Fruit fly (Drosophila melanogaster): ENCODE data around the gene CG7453.

The CG7453 gene

DNA sequence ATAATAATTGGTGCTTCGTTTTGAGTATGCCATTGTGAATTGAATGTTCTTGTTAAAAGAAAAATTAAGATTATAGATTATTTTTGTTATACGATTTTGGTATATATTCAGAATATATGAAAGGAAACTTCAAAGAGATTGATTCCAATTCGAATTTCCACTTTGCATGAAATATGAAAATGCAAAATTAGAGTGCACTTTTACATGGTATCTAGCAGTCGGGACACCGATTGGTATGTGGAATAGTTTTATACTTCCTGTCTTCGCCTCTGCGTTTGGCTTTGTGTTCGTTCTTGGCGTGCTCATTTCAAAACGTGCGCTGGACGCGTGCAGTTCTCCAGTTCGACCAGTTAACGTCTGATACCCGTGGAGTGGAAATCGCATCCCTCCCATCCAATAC is 3.1 kb downstream of the CG7453 start, which contains the start of gene CG33253 (continued):
- TF ChIP-seq grau (tag; optimal IDR thresholded peaks at IDR 0.05) (no peak), caup (GFP tag; optimal IDR thresholded peaks at IDR 0.05; ENCODE audit: severe bottlenecking) (no peak), bcd (GFP tag; optimal IDR thresholded peaks at IDR 0.05) (no peak), CG17328 (GFP tag; IDR thresholded peaks at IDR 0.05) (no peak), gsb-n (tag; optimal IDR thresholded peaks at IDR 0.05) (no peak), CG8924 (tag; optimal IDR thresholded peaks at IDR 0.05) (no peak), CG2202 (tag; optimal IDR thresholded peaks at IDR 0.05) (no peak), pho (GFP tag; optimal IDR thresholded peaks at IDR 0.05) (no peak), CG8290 (GFP tag; optimal IDR thresholded peaks at IDR 0.05) (no peak), CG8290 (tag; optimal IDR thresholded peaks at IDR 0.05) (no peak), wek (GFP tag; optimal IDR thresholded peaks at IDR 0.05) (no peak), Hey (tag; optimal IDR thresholded peaks at IDR 0.05) (no peak), CG17829 (tag; optimal IDR thresholded peaks at IDR 0.05) (peak; percentile 2), CG17361 (GFP tag; IDR thresholded peaks at IDR 0.05) (peak; percentile 45; the same call in 1 of the 3 replicates), ap (GFP tag; IDR thresholded peaks at IDR 0.05) (no peak), bbx (GFP tag; IDR thresholded peaks at IDR 0.05; ENCODE audit: partially characterized antibody) (no peak), CG10431 (GFP tag; optimal IDR thresholded peaks at IDR 0.05) (no peak), Dip2 (GFP tag; IDR thresholded peaks at IDR 0.05) (no peak), D19B (GFP tag; optimal IDR thresholded peaks at IDR 0.05) (peak; percentile 27), seq (GFP tag; IDR thresholded peaks at IDR 0.05) (no peak), CG7745 (tag; optimal IDR thresholded peaks at IDR 0.05) (no peak), CG6254 (GFP tag; optimal IDR thresholded peaks at IDR 0.05) (no peak), CG11247 (GFP tag; IDR thresholded peaks at IDR 0.05) (no peak), CG14710 (tag; optimal IDR thresholded peaks at IDR 0.05) (no peak), scrt (GFP tag; optimal IDR thresholded peaks at IDR 0.05) (no peak), CG3281 (GFP tag; optimal IDR thresholded peaks at IDR 0.05) (no peak), CG11723 (GFP tag; optimal IDR thresholded peaks at IDR 0.05) (no peak), CG13424 (tag; optimal IDR thresholded peaks at IDR 0.05) (no peak), wor (GFP tag; IDR thresholded peaks at IDR 0.05) (no peak), CG16863 (GFP tag; optimal IDR thresholded peaks at IDR 0.05) (no peak), CG18619 (GFP tag; optimal IDR thresholded peaks at IDR 0.05) (no peak), CG3163 (GFP tag; optimal IDR thresholded peaks at IDR 0.05) (no peak), CG3065 (GFP tag; optimal IDR thresholded peaks at IDR 0.05) (no peak), bab2 (GFP tag; optimal IDR thresholded peaks at IDR 0.05) (no peak), Taf1 (GFP tag; IDR thresholded peaks at IDR 0.05) (no peak), CG6654 (GFP tag; optimal IDR thresholded peaks at IDR 0.05) (no peak), zen (tag; optimal IDR thresholded peaks at IDR 0.05) (no peak)

DNA sequence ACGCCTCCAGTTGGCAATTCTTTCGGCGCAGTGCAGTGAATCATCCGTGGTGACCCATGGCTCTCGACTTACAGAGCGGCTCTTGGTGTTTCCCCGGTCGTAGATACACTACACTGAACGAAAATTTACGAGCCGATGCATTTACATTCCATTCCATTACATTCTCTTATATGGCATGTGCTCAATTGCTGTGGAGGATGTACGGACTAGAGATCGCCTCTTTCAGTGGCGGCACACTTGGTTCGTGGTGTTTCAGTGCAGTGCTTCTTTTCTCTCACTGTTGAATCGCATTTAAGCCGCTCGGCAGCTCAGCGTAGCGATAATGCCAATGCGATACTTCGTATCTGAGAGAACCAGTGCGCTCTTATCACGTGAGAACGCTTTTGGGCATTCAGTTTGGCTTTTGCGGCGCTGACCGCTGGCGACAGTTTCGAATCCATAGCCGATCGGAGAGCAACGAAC is 7.7 kb downstream of the CG7453 start, which contains the start of gene Mec2:
TSS of gene Mec2 (plus strand) at position 412 of the 462 bp plus-strand sequence.
- TF ChIP-seq CG32772 (GFP tag; IDR thresholded peaks at IDR 0.05) = no peak
- TF ChIP-seq CG3847 (GFP tag; IDR thresholded peaks at IDR 0.05) = peak; percentile 39; the same call in 1 of the 2 replicates
- no peak for TF ChIP-seq CG10565 (GFP tag; optimal IDR thresholded peaks at IDR 0.05)
- TF ChIP-seq Stat92E (GFP tag; optimal IDR thresholded peaks at IDR 0.05) = no peak
- TF ChIP-seq CG9437 (GFP tag; optimal IDR thresholded peaks at IDR 0.05) = peak; percentile 26
- TF ChIP-seq CG14860 (GFP tag; IDR thresholded peaks at IDR 0.05; ENCODE audit: partially characterized antibody) = no peak
- TF ChIP-seq HLH54F (GFP tag; optimal IDR thresholded peaks at IDR 0.05) = peak; percentile 10
- no peak for TF ChIP-seq CG16813 (GFP tag; IDR thresholded peaks at IDR 0.05; ENCODE audit: partially characterized antibody)
- TF ChIP-seq Hmr (GFP tag; optimal IDR thresholded peaks at IDR 0.05) = no peak
- TF ChIP-seq CG9727 (GFP tag; optimal IDR thresholded peaks at IDR 0.05) = peak; percentile 31
- TF ChIP-seq CG12219 (GFP tag; optimal IDR thresholded peaks at IDR 0.05) = peak; percentile 49
- 0 out of 4 replicates have a peak, but pooled peaks have one; percentile 53 for TF ChIP-seq chinmo (GFP tag; IDR thresholded peaks at IDR 0.05; ENCODE audit: partially characterized antibody)
- TF ChIP-seq CG34422 (GFP tag; IDR thresholded peaks at IDR 0.05) = peak; percentile 32; the same call in 1 of the 3 replicates
- no peak for TF ChIP-seq gro (GFP tag; optimal IDR thresholded peaks at IDR 0.05)
- TF ChIP-seq ttk (GFP tag; IDR thresholded peaks at IDR 0.05) = no peak
- TF ChIP-seq tio (GFP tag; optimal IDR thresholded peaks at IDR 0.05) = no peak
